Fruit fly (Drosophila melanogaster): ENCODE data around the gene CG4553.

The CG4553 gene

DNA sequence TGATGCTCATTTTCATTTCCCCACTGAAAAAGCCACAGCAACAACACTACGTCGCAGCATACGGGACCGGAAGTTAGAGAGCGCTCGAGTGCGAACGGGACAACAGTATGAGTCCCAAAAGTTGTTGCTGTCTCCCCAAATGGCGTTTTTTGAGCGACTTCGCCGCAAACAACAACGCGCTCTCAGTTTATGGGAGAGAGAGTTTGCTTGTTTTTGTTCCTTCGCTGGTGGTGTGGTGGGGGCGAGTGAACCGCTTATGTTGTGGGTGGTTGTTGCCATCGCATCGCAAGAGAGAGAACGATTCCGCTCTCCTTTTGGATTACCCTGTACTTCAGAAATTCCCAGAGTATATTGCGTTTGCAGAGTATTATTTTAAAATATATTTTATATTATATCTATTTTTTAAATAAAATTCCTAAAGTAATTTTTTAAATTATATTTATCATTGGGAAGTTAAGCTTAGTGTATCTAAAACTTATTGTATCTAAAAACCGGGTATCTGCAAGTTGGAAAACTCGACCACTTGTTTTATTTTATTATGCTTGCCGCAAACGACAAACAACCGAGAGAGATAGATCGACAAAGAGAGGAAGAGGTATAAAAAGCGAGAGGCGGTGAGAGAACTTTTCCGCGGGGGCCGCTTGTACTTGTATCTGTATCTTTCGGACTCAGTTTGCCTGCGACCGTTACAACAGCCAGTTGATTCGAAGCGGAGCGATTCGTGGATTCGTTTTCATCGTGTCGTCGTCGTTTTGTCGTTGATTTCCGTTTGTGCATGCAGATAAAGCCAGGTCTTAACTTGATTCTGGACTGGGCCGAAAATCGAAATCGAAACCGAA lies 39.0 kb upstream of the CG4553 start, which contains the start of gene msi (continued):
- TF ChIP-seq Poxn (GFP tag; IDR thresholded peaks at IDR 0.05) (peak; percentile 96), caup (GFP tag; optimal IDR thresholded peaks at IDR 0.05; ENCODE audit: severe bottlenecking) (peak; percentile 98), Tbp (GFP tag; optimal IDR thresholded peaks at IDR 0.05) (no peak), CG5180 (GFP tag; optimal IDR thresholded peaks at IDR 0.05) (peak; percentile 89), gem (tag; optimal IDR thresholded peaks at IDR 0.05) (peak; percentile 100), Deaf1 (tag; optimal IDR thresholded peaks at IDR 0.05) (peak; percentile 92), CG17829 (tag; optimal IDR thresholded peaks at IDR 0.05) (peak; percentile 100), tll (GFP tag; optimal IDR thresholded peaks at IDR 0.05) (peak in 1 of 2 experiments; percentile 65), ATbp (GFP tag; optimal IDR thresholded peaks at IDR 0.05) (peak; percentile 99), wor (GFP tag; IDR thresholded peaks at IDR 0.05) (peak; percentile 99), CG1529 (GFP tag; optimal IDR thresholded peaks at IDR 0.05) (peak; percentile 95), Kr (GFP tag; optimal IDR thresholded peaks at IDR 0.05) (peak; percentile 50), wek (GFP tag; optimal IDR thresholded peaks at IDR 0.05) (peak; percentile 80), Dek (tag; optimal IDR thresholded peaks at IDR 0.05) (peak; percentile 99), grau (tag; optimal IDR thresholded peaks at IDR 0.05) (peak; percentile 99), CG7987 (GFP tag; optimal IDR thresholded peaks at IDR 0.05) (peak; percentile 87), CG3407 (GFP tag; optimal IDR thresholded peaks at IDR 0.05) (peak; percentile 98), Dbx (GFP tag; IDR thresholded peaks at IDR 0.05) (peak; percentile 99), Ada2b (GFP tag; IDR thresholded peaks at IDR 0.05) (peak; percentile 99), CG1602 (GFP tag; optimal IDR thresholded peaks at IDR 0.05) (peak; percentile 99), CG6683 (GFP tag; optimal IDR thresholded peaks at IDR 0.05) (peak; percentile 98), Ets65A (GFP tag) (peak; percentile 96), cato (GFP tag; optimal IDR thresholded peaks at IDR 0.05; ENCODE audit: borderline replicate concordance) (peak; percentile 93), CG13287 (GFP tag; IDR thresholded peaks at IDR 0.05; ENCODE audit: partially characterized antibody) (peak; percentile 65), CG34422 (GFP tag; IDR thresholded peaks at IDR 0.05) (peak; percentile 99), slp2 (GFP tag; optimal IDR thresholded peaks at IDR 0.05) (peak; percentile 71), CG8290 (GFP tag; optimal IDR thresholded peaks at IDR 0.05) (peak; percentile 86), CG8290 (tag; optimal IDR thresholded peaks at IDR 0.05) (peak; percentile 16 to 94), CG13624 (GFP tag; optimal IDR thresholded peaks at IDR 0.05) (peak; percentile 69), zen (tag; optimal IDR thresholded peaks at IDR 0.05) (peak; percentile 98), Meics (GFP tag; optimal IDR thresholded peaks at IDR 0.05) (peak; percentile 99), CG30020 (tag; optimal IDR thresholded peaks at IDR 0.05) (peak; percentile 91), bab2 (GFP tag; optimal IDR thresholded peaks at IDR 0.05) (peak; percentile 81), CG4282 (GFP tag; optimal IDR thresholded peaks at IDR 0.05) (no peak), org-1 (GFP tag; optimal IDR thresholded peaks at IDR 0.05) (peak; percentile 96), CG1233 (GFP tag; optimal IDR thresholded peaks at IDR 0.05) (peak; percentile 99), Atf6 (GFP tag; IDR thresholded peaks at IDR 0.05) (peak; percentile 97), Dp (GFP tag; optimal IDR thresholded peaks at IDR 0.05) (peak; percentile 29), bigmax (GFP tag; optimal IDR thresholded peaks at IDR 0.05) (no peak), trh (GFP tag; optimal IDR thresholded peaks at IDR 0.05) (peak; percentile 92), CG11093 (GFP tag; IDR thresholded peaks at IDR 0.05) (peak; percentile 99), Gsc (GFP tag; IDR thresholded peaks at IDR 0.05) (peak; percentile 96), CG5245 (GFP tag; optimal IDR thresholded peaks at IDR 0.05) (peak; percentile 93), trem (tag; optimal IDR thresholded peaks at IDR 0.05) (peak; percentile 97), CG4328 (GFP tag; optimal IDR thresholded peaks at IDR 0.05) (peak; percentile 94), vvl (GFP tag; IDR thresholded peaks at IDR 0.05) (peak; percentile 100), B-H1 (GFP tag; IDR thresholded peaks at IDR 0.05) (peak; percentile 98), CG9817 (tag; optimal IDR thresholded peaks at IDR 0.05) (peak; percentile 97), CG15073 (GFP tag; optimal IDR thresholded peaks at IDR 0.05) (peak; percentile 76)

All from whole organism, embryonic.